Fruit fly (Drosophila melanogaster) whole organism: ENCODE data around the gene CG17549.

ENCODE experiments used
- CG8478 ChIP-seq: fragments of >200 bp; optimal IDR thresholded peaks from 2 replicates; lab custom pipeline; 2018; ENCODE audit warnings: inconsistent platforms
- Dll ChIP-seq: fragments of >200 bp; optimal IDR thresholded peaks from 2 replicates; lab custom pipeline; 2017
- EcR ChIP-seq, 2 experiments: fragments of >200 bp; optimal IDR thresholded peaks; 2 replicates each; lab custom pipeline; 2017; ENCODE audit warnings: missing biosample characterization in 2 of 2, missing genetic modification characterization in 2 of 2, missing genetic modification reagents in 2 of 2
- pan ChIP-seq: fragments of >200 bp; optimal IDR thresholded peaks from 2 replicates; lab custom pipeline; 2017
- psq ChIP-seq: fragments of >200 bp; optimal IDR thresholded peaks from 2 replicates; lab custom pipeline; 2017
- usp ChIP-seq: fragments of >200 bp; optimal IDR thresholded peaks from 2 replicates; lab custom pipeline; 2017; ENCODE audit warnings: missing biosample characterization, missing genetic modification characterization, mixed read lengths

Gene CG17549

DNA sequence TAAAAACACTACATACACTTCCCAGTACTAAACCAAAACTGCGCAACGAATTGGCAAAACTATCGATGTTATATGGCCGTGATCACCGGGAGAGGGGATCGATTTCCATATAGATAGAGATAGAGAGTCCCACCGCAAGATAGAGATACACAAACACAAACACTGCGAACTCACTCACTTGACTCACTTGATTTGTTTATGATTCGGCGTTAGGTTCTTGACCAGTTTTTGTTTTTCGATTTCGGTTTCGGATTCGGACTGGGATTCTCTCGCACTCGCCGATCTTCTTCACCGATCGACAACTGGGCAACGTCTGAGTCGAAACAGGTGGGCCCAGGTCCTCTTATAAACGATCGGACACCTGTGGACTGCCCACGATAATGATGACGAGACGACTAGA is at the start of gene CG17549:
TSS of gene CG17549 (minus strand) at position 327 of the 400 bp plus-strand sequence.
- no peak for TF ChIP-seq EcR (GFP tag; optimal IDR thresholded peaks at IDR 0.05; lab: Kevin White, UChicago)
- no peak for TF ChIP-seq pan (lab: Kevin White, UChicago)
- TF ChIP-seq Dll (lab: Kevin White, UChicago), result no peak
- TF ChIP-seq psq (lab: Kevin White, UChicago), result no peak
- no peak for TF ChIP-seq usp (GFP tag; lab: Kevin White, UChicago)
- no peak for TF ChIP-seq CG8478 (lab: Kevin White, UChicago)

DNA sequence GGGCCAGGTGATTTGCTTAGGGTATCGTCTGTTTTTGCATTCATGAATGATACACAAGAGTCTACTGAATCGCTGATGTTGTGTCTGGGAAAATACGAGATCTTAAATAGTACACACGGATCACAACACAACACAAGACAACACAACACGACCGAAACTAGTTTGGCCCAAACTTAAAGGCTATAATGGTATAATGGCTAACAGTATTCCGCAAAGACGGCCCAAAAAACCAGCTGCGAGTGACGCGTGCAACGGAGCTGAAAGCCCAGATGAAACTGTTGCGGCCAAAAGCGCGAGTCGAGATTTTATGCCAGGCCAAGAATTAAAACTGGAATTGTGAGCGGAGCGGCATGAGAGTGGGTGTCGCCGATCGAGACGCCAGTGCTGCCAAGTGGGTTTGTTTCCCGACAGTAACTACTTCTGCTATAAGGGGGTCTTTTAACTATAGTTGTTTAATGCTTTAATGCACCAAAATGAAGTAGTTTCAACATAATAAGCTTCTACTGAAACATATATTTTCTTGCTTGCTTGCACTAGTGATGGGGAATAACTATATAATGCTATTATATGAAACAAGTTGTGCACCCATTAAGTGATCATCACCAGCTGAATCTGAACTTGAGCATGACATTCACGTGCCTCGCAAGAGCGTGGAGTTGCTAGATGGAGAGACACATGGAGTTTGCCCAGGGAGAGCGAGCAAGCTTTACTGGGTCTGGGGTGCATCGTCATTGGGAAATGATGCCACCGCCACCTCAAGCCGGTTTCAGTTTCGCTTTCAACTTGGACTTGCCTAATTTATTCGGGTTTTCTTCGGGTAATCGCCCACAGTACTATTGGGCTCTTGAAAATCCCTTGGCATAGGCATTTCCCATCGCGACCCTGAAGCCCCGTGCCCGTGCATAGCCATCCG is 49.1 kb upstream of the CG17549 start:
- TF ChIP-seq usp (GFP tag; lab: Kevin White, UChicago) (no peak), Dll (lab: Kevin White, UChicago) (no peak), EcR (GFP tag; optimal IDR thresholded peaks at IDR 0.05; lab: Kevin White, UChicago) (no peak), pan (lab: Kevin White, UChicago) (no peak), psq (lab: Kevin White, UChicago) (no peak), CG8478 (lab: Kevin White, UChicago) (no peak)

DNA sequence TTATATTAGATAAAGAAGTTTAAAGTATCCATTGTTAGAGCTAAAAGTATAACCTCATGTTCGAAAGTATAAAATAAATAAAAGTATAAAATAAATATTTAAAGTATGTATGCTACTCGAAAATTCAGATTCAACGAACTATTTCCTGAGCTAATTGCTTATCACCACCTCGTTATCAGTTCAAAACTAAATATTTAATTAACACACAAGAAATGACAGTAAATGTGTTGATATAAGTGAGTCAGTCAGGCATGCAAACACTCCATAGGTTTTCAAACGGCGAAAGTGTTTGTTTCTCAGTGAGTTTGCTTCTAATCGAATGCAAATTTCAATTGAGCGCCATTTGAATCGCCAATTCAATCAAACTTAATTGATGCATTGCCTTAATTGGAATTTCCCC is 44.4 kb upstream of the CG17549 start:
- no peak for TF ChIP-seq EcR (GFP tag; optimal IDR thresholded peaks at IDR 0.05; lab: Kevin White, UChicago)
- no peak for TF ChIP-seq CG8478 (lab: Kevin White, UChicago)
- no peak for TF ChIP-seq pan (lab: Kevin White, UChicago)
- TF ChIP-seq Dll (lab: Kevin White, UChicago), result no peak
- no peak for TF ChIP-seq psq (lab: Kevin White, UChicago)
- TF ChIP-seq usp (GFP tag; lab: Kevin White, UChicago), result no peak

DNA sequence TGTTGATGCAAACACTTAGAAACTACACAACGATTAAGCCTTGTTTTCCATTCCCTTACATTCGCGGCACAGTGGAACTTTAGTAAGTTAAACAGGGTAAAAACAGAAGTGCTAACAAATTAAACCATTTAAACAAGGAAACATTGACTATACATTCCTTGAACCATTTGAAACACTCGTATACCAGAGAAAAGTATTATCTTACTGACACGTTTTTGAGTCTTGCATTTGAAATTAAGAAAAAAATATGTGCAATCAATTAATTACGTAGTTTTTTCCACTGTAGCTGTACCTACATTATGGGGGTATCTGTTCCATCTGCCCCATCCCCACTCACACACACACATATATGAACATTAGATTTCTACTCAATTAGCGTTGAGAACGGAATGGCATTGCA is 43.4 kb upstream of the CG17549 start:
- no peak for TF ChIP-seq CG8478 (lab: Kevin White, UChicago)
- no peak for TF ChIP-seq psq (lab: Kevin White, UChicago)
- TF ChIP-seq EcR (GFP tag; optimal IDR thresholded peaks at IDR 0.05; lab: Kevin White, UChicago), result no peak

DNA sequence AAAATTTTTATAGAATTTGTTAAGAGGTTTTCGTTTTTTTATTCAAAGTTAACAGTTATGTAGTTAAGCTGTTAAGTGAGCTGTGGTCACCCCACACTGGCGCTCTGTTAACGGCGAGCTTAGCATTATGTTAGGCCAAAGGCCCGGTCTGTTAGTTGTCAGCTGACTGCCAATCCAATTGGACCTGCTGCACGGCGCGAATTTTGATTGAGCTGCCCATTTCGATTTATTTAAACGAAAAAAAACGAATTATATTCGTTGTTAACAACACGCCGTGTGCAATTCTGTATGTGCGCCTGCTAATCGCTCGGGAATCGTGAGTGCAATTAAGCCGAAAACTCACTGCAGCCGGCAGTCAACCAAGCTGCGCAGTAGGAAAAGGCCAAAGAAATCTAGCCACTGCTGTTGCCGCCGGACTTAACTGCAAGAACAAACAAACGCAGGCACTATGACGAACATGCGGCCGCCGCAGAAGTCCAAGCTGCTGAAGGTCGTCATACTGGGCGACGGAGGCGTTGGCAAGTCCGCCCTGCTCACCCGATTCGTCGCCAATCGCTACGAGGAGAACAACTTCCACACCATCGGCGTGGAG is 42.6 kb upstream of the CG17549 start, which contains the start of gene Rab9:
TSS of gene Rab9 (plus strand) at position 151 of the 592 bp plus-strand sequence.
- no peak for TF ChIP-seq pan (lab: Kevin White, UChicago)
- no peak for TF ChIP-seq EcR (GFP tag; optimal IDR thresholded peaks at IDR 0.05; lab: Kevin White, UChicago)
- no peak for TF ChIP-seq usp (GFP tag; lab: Kevin White, UChicago)
- TF ChIP-seq CG8478 (lab: Kevin White, UChicago), result no peak
- no peak for TF ChIP-seq psq (lab: Kevin White, UChicago)
- no peak for TF ChIP-seq Dll (lab: Kevin White, UChicago)

DNA sequence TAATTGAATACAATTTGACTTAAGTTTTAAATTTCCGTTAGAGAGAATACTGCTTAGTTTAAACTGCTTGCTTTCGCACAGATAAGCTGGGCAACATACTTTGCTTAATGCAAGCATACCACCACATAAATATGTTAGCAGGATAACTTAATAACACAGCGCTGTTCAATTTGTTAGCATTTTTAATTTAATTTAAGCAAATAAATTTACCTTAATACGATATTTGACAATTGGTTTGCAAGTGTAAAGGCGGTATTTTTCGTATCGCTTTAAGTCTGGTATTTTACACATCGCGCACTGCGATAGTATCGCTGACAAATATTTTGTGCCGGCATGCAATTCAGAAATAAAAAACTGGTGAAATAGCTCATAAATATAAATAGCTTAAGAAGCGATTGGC is 40.5 kb upstream of the CG17549 start, which contains the start of gene RtcB:
TSS of gene RtcB (plus strand) at position 301 of the 400 bp plus-strand sequence.
- no peak for TF ChIP-seq pan (lab: Kevin White, UChicago)
- no peak for TF ChIP-seq CG8478 (lab: Kevin White, UChicago)
- no peak for TF ChIP-seq EcR (GFP tag; optimal IDR thresholded peaks at IDR 0.05; lab: Kevin White, UChicago)

DNA sequence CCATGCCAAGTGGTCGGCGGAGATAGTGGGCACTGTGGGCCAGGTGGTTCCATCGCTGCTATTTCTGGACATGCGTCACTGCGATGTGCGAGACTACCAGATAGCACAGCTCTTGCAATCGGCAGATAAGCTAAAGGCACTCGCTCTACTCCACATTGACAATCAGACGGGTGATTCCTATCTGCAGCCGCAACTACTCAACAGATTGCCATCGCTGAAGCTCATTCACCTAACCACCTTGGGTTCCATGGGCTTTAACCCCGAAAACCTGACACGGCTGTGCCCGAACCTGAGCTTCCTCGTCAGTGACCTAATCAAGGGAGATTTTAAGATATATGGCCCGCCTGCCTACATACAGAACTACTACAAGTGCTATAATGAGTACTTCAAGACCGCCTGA is 39.9 kb upstream of the CG17549 start:
- TF ChIP-seq EcR (GFP tag; optimal IDR thresholded peaks at IDR 0.05; lab: Kevin White, UChicago) (no peak), pan (lab: Kevin White, UChicago) (no peak), usp (GFP tag; lab: Kevin White, UChicago) (no peak), psq (lab: Kevin White, UChicago) (no peak), Dll (lab: Kevin White, UChicago) (no peak), CG8478 (lab: Kevin White, UChicago) (no peak)

DNA sequence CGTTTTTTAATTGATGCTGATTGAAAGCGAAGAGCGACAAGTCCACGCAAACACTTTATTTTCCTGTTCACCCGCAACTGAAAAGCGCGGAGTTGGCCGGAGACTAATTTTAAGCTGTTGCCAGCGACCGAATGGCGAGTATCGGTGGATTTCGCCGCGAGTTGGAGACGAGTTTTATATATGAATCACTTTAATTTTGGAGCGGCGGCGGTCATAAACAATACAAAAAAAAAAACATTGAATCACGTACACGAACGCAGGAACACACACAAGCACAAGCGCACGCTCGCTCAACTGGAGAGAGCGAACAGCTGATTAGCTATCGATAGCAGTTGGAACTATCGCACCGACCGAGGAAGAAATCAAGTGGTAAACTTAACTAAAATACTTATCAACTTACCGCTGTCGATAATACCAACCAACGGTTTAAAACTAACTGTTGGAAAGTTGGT is 36.5 kb upstream of the CG17549 start, which contains the start of gene Pax:
TSS of gene Pax (minus strand) at position 267 of the 452 bp plus-strand sequence.
- TF ChIP-seq usp (GFP tag; lab: Kevin White, UChicago) (no peak), Dll (lab: Kevin White, UChicago) (peak; percentile 3)

DNA sequence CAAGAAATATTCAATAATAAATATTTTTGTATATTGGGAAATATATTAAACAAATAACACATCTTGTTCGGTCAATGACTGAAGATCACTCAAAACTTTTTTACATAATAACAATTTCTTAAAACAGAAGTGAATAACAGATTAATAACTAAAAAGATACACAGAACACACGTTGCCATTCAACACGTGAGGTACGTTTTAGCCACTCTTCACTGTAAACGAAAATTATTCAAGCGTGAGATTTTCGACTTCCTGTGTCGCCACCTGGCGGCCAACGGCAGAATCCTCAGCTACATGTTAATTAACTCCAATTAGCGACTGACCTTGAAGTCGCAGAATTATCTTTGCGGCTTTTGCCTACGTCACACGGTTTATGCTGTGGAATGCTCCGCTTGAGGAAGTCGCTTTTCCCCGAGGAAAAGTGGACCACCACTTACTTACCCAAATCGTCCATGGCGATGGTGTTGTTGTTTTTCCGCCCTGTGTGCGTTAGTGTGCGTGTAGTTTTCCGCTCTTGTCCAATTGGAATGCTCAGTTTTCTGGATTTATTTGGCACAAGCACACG is 36.0 kb upstream of the CG17549 start:
- TF ChIP-seq EcR (GFP tag; optimal IDR thresholded peaks at IDR 0.05; lab: Kevin White, UChicago) (no peak), pan (lab: Kevin White, UChicago) (peak; percentile 53)

DNA sequence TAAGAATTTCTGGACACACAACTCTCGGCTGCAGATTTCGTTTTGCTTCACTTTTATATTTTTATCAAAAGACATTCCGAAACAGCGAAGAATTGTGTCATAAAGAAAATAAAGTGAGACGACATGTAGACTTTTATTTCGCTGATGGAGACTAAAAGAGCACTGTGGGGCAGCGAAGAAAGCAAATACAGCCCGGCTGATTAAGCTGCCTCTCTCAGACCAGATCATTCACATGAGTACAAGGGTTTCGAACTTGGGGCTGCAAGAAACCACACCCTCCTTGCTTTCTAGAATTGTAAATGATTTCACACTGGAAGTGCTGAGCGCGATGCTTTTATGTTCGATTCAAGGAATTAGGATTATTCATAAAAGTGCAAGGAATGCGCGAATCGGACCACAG is 35.2 kb upstream of the CG17549 start:
- TF ChIP-seq psq (lab: Kevin White, UChicago) (no peak), pan (lab: Kevin White, UChicago) (no peak), EcR (GFP tag; optimal IDR thresholded peaks at IDR 0.05; lab: Kevin White, UChicago) (no peak), Dll (lab: Kevin White, UChicago) (no peak), usp (GFP tag; lab: Kevin White, UChicago) (no peak), CG8478 (lab: Kevin White, UChicago) (no peak)

DNA sequence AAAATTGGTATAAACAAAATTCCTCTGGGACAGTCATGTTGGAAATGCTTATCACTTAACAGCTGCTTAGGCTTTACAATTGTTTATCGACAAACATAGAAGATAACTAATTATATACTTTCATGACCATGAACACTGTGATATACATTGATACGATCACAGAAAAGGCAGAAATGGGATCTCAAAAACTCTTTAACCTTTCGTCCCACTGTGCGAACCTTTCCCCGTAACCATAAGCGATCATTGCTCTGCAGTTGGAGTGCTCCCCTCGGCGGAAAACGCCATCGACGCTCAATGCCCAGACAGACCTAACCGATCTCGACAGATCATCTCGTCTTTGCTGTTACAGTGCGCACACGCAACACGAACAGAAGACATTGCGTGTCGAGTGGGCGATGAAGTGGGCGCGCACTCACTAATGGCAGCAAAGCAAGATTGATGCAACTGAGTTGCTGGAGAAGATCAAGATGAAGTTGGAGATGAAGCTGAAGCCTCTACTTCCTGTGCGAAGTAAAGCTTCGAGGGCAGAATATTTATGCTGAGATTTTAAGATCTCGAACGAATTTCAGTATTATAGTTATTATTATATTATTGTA is 34.5 kb upstream of the CG17549 start:
- TF ChIP-seq psq (lab: Kevin White, UChicago) (no peak), Dll (lab: Kevin White, UChicago) (no peak), usp (GFP tag; lab: Kevin White, UChicago) (no peak), CG8478 (lab: Kevin White, UChicago) (no peak), EcR (GFP tag; optimal IDR thresholded peaks at IDR 0.05; lab: Kevin White, UChicago) (no peak), pan (lab: Kevin White, UChicago) (no peak)
